Worm (Caenorhabditis elegans) whole organism, L3 larva: ENCODE measurements around the gene T25E4.1.

Experiments
- ama-1 ChIP-seq: fragments of 150-350 bp; optimal IDR thresholded peaks from 2 replicates; lab custom pipeline; 2018
- lin-15B ChIP-seq: fragments of 150-350 bp; optimal IDR thresholded peaks from 2 replicates; lab custom pipeline; 2014; ENCODE audit warnings: missing biosample characterization, missing genetic modification characterization
- lsy-12 ChIP-seq: sonication (generic microtip); optimal IDR thresholded peaks from 2 replicates; lab custom pipeline; 2016; ENCODE audit warnings: mild to moderate bottlenecking, missing genetic modification characterization, missing compliant biosample characterization
- nhr-23 ChIP-seq: fragments of 150-350 bp; optimal IDR thresholded peaks from 2 replicates; lab custom pipeline; 2014; ENCODE audit warnings: missing biosample characterization, missing genetic modification reagents, missing genetic modification characterization
- nhr-237 ChIP-seq: fragments of 150-350 bp; optimal IDR thresholded peaks from 2 replicates; lab custom pipeline; 2014; ENCODE audit warnings: missing biosample characterization, missing genetic modification characterization
- nhr-25 ChIP-seq: sonication (generic microtip); optimal IDR thresholded peaks from 2 replicates; lab custom pipeline; 2017; ENCODE audit warnings: missing biosample characterization, missing genetic modification characterization
- nhr-28 ChIP-seq: fragments of 150-350 bp; optimal IDR thresholded peaks from 2 replicates; lab custom pipeline; 2014; ENCODE audit warnings: missing biosample characterization, missing genetic modification characterization
- tbx-2 ChIP-seq: sonication (generic microtip); optimal IDR thresholded peaks from 2 replicates; lab custom pipeline; 2016; ENCODE audit warnings: mild to moderate bottlenecking, missing genetic modification characterization, missing compliant biosample characterization
- unc-62 ChIP-seq: fragments of 150-350 bp; sonication (generic microtip); optimal IDR thresholded peaks from 4 replicates; lab custom pipeline; 2014; ENCODE audit warnings: missing biosample characterization, missing genetic modification reagents, missing genetic modification characterization
- ztf-11 ChIP-seq: fragments of 150-350 bp; optimal IDR thresholded peaks from 2 replicates; lab custom pipeline; 2014; ENCODE audit warnings: missing biosample characterization, missing genetic modification characterization
- ztf-4 ChIP-seq: fragments of 150-350 bp; optimal IDR thresholded peaks from 2 replicates; lab custom pipeline; 2014; ENCODE audit warnings: missing biosample characterization, missing genetic modification characterization

ce11 chrII:5572082-5572746 is 5.9 kb upstream of the T25E4.1 start:
- peak; percentile 66 for TF ChIP-seq nhr-23 (tag; lab: Kevin White, UChicago)
- TF ChIP-seq ama-1 (lab: Kevin White, UChicago), result no peak
- no peak for TF ChIP-seq nhr-25 (tag; lab: Kevin White, UChicago)
- no peak for TF ChIP-seq lin-15B (tag; lab: Kevin White, UChicago)
- TF ChIP-seq tbx-2 (tag; lab: Kevin White, UChicago), result no peak
- TF ChIP-seq ztf-4 (tag; lab: Kevin White, UChicago), result no peak
- no peak for TF ChIP-seq unc-62
- TF ChIP-seq nhr-237 (tag; lab: Kevin White, UChicago), result no peak
- TF ChIP-seq lsy-12, result no peak
- no peak for TF ChIP-seq ztf-11 (tag; lab: Kevin White, UChicago)
- no peak for TF ChIP-seq nhr-28
